Worm (Caenorhabditis elegans) whole organism, early embryonic: ENCODE data around the gene actl-1.

Experiments
- B0310.2 ChIP-seq: sonication (generic microtip); optimal IDR thresholded peaks from 2 replicates; lab custom pipeline; 2016; ENCODE audit warnings: mild to moderate bottlenecking, missing genetic modification characterization, missing compliant biosample characterization
- F13C5.2 ChIP-seq: sonication (generic microtip); optimal IDR thresholded peaks from 2 replicates; lab custom pipeline; 2017; ENCODE audit warnings: mild to moderate bottlenecking, missing genetic modification characterization, inconsistent platforms, missing compliant biosample characterization
- aly-1 ChIP-seq: sonication (generic microtip); optimal IDR thresholded peaks from 2 replicates; lab custom pipeline; 2016; ENCODE audit warnings: missing genetic modification characterization, missing compliant biosample characterization
- ama-1 ChIP-seq: fragments of 150-350 bp; optimal IDR thresholded peaks from 2 replicates; lab custom pipeline; 2014
- ceh-13 ChIP-seq: fragments of 200-800 bp; sonication (Bioruptor generic); optimal IDR thresholded peaks from 2 replicates; lab custom pipeline; 2018; ENCODE audit warnings: mild to moderate bottlenecking, missing genetic modification characterization, missing compliant biosample characterization
- ceh-36 ChIP-seq: sonication (generic microtip); optimal IDR thresholded peaks from 2 replicates; lab custom pipeline; 2016; ENCODE audit warnings: missing genetic modification characterization, inconsistent platforms, missing compliant biosample characterization
- ets-7 ChIP-seq: sonication (generic microtip); optimal IDR thresholded peaks from 2 replicates; lab custom pipeline; 2016; ENCODE audit warnings: missing genotype, missing genetic modification characterization, missing compliant biosample characterization
- flt-1 ChIP-seq: fragments of 200-800 bp; sonication (Bioruptor generic); IDR thresholded peaks from 2 replicates; pipeline ENCODE4 v1.3.6; 2022; ENCODE audit warnings: missing genetic modification characterization, missing compliant biosample characterization
- hmbx-1 ChIP-seq: sonication (generic microtip); optimal IDR thresholded peaks from 2 replicates; lab custom pipeline; 2016; ENCODE audit warnings: mild to moderate bottlenecking, missing genetic modification characterization, missing compliant biosample characterization
- hmg-4 ChIP-seq: fragments of 200-800 bp; sonication (Bioruptor generic); optimal IDR thresholded peaks from 2 replicates; lab custom pipeline; 2018; ENCODE audit warnings: mild to moderate bottlenecking, missing genetic modification characterization, missing compliant biosample characterization
- hnd-1 ChIP-seq: sonication (generic microtip); optimal IDR thresholded peaks from 2 replicates; lab custom pipeline; 2016; ENCODE audit warnings: missing genetic modification characterization, missing compliant biosample characterization
- pes-1 ChIP-seq: fragments of 200-800 bp; sonication (Bioruptor generic); IDR thresholded peaks from 2 replicates; pipeline ENCODE4 v1.3.6; 2022; ENCODE audit warnings: missing genetic modification reagents, missing genetic modification characterization, missing compliant biosample characterization
- scrt-1 ChIP-seq: fragments of 200-800 bp; sonication (Bioruptor generic); IDR thresholded peaks from 2 replicates; pipeline ENCODE4 v1.3.6; 2022; ENCODE audit warnings: missing genetic modification characterization, missing compliant biosample characterization
- sea-1 ChIP-seq: fragments of 200-800 bp; sonication (Bioruptor generic); conservative IDR thresholded peaks from 2 replicates; pipeline ENCODE4 v1.3.6; 2022; ENCODE audit warnings: missing genetic modification characterization, missing compliant biosample characterization
- tbx-11 ChIP-seq: fragments of 200-800 bp; sonication (Bioruptor generic); IDR thresholded peaks from 2 replicates; pipeline ENCODE4 v1.3.6; 2022; ENCODE audit warnings: missing genetic modification characterization, missing compliant biosample characterization
- tbx-37 ChIP-seq: fragments of 200-800 bp; sonication (Bioruptor generic); conservative IDR thresholded peaks from 2 replicates; pipeline ENCODE4 v1.3.6; 2022; ENCODE audit warnings: missing genetic modification reagents, missing genetic modification characterization, missing compliant biosample characterization
- tra-4 ChIP-seq: sonication (generic microtip); optimal IDR thresholded peaks from 2 replicates; lab custom pipeline; 2017; ENCODE audit warnings: missing genetic modification characterization, missing compliant biosample characterization

The actl-1 gene

ce11 chrX:6462479-6462878, 37.2 kb downstream of the actl-1 start:
- no peak for TF ChIP-seq hnd-1 (tag; lab: Kevin White, UChicago)
- no peak for TF ChIP-seq ceh-13 (GFP tag; lab: Kevin White, UChicago)
- TF ChIP-seq tbx-37 (GFP tag; lab: Robert Waterston, UW), result no peak
- no peak for TF ChIP-seq aly-1 (tag; lab: Kevin White, UChicago)
- TF ChIP-seq sea-1 (GFP tag; lab: Robert Waterston, UW), result no peak
- TF ChIP-seq flt-1, result no peak
- TF ChIP-seq tra-4 (tag; lab: Kevin White, UChicago), result no peak
- no peak for TF ChIP-seq pes-1 (GFP tag; lab: Robert Waterston, UW)
- TF ChIP-seq tbx-11 (GFP tag; lab: Robert Waterston, UW), result no peak
- TF ChIP-seq hmg-4, result no peak
- no peak for TF ChIP-seq B0310.2 (tag; lab: Kevin White, UChicago)
- no peak for TF ChIP-seq ama-1 (lab: Kevin White, UChicago)
- no peak for TF ChIP-seq scrt-1 (GFP tag; lab: Robert Waterston, UW)
- TF ChIP-seq ets-7 (tag; lab: Kevin White, UChicago), result no peak
- no peak for TF ChIP-seq F13C5.2
- TF ChIP-seq hmbx-1 (tag; lab: Kevin White, UChicago), result no peak
- no peak for TF ChIP-seq ceh-36 (tag; lab: Kevin White, UChicago)

ce11 chrX:6461729-6462128, 37.9 kb downstream of the actl-1 start, which contains the start of gene K04E7.1:
TSS of gene K04E7.1 (plus strand) at chrX:6462029.
- TF ChIP-seq flt-1 (no peak), ceh-13 (GFP tag; lab: Kevin White, UChicago) (no peak), tbx-37 (GFP tag; lab: Robert Waterston, UW) (no peak), scrt-1 (GFP tag; lab: Robert Waterston, UW) (no peak), ama-1 (lab: Kevin White, UChicago) (no peak), tbx-11 (GFP tag; lab: Robert Waterston, UW) (no peak), hnd-1 (tag; lab: Kevin White, UChicago) (no peak), F13C5.2 (no peak), ets-7 (tag; lab: Kevin White, UChicago) (no peak), sea-1 (GFP tag; lab: Robert Waterston, UW) (no peak), tra-4 (tag; lab: Kevin White, UChicago) (no peak), aly-1 (tag; lab: Kevin White, UChicago) (no peak), B0310.2 (tag; lab: Kevin White, UChicago) (no peak), hmbx-1 (tag; lab: Kevin White, UChicago) (no peak), pes-1 (GFP tag; lab: Robert Waterston, UW) (no peak), ceh-36 (tag; lab: Kevin White, UChicago) (no peak)

ce11 chrX:6460123-6460522, 39.5 kb downstream of the actl-1 start:
- TF ChIP-seq ceh-36 (tag; lab: Kevin White, UChicago) (no peak), aly-1 (tag; lab: Kevin White, UChicago) (no peak), ceh-13 (GFP tag; lab: Kevin White, UChicago) (no peak), pes-1 (GFP tag; lab: Robert Waterston, UW) (no peak), sea-1 (GFP tag; lab: Robert Waterston, UW) (no peak), ama-1 (lab: Kevin White, UChicago) (no peak), tbx-11 (GFP tag; lab: Robert Waterston, UW) (no peak), hmg-4 (no peak), flt-1 (no peak), ets-7 (tag; lab: Kevin White, UChicago) (no peak), hmbx-1 (tag; lab: Kevin White, UChicago) (no peak), tra-4 (tag; lab: Kevin White, UChicago) (no peak), hnd-1 (tag; lab: Kevin White, UChicago) (no peak), B0310.2 (tag; lab: Kevin White, UChicago) (no peak), scrt-1 (GFP tag; lab: Robert Waterston, UW) (no peak), F13C5.2 (no peak), tbx-37 (GFP tag; lab: Robert Waterston, UW) (no peak)

ce11 chrX:6458467-6458866, 41.2 kb downstream of the actl-1 start:
- TF ChIP-seq ceh-36 (tag; lab: Kevin White, UChicago), result no peak

ce11 chrX:6458001-6458400, 41.6 kb downstream of the actl-1 start:
- TF ChIP-seq aly-1 (tag; lab: Kevin White, UChicago) (no peak), scrt-1 (GFP tag; lab: Robert Waterston, UW) (no peak), ceh-36 (tag; lab: Kevin White, UChicago) (no peak), B0310.2 (tag; lab: Kevin White, UChicago) (no peak), ceh-13 (GFP tag; lab: Kevin White, UChicago) (no peak), pes-1 (GFP tag; lab: Robert Waterston, UW) (no peak), tra-4 (tag; lab: Kevin White, UChicago) (no peak), ama-1 (lab: Kevin White, UChicago) (no peak), F13C5.2 (no peak), hnd-1 (tag; lab: Kevin White, UChicago) (no peak), tbx-37 (GFP tag; lab: Robert Waterston, UW) (no peak), hmbx-1 (tag; lab: Kevin White, UChicago) (no peak)

ce11 chrX:6456567-6456966, 43.1 kb downstream of the actl-1 start, which contains the start of gene pept-1:
TSS of gene pept-1 (plus strand) at chrX:6456872.
- TF ChIP-seq ceh-13 (GFP tag; lab: Kevin White, UChicago), result no peak
- no peak for TF ChIP-seq ama-1 (lab: Kevin White, UChicago)
- no peak for TF ChIP-seq hmg-4
- TF ChIP-seq flt-1, result no peak
- no peak for TF ChIP-seq hnd-1 (tag; lab: Kevin White, UChicago)
- TF ChIP-seq sea-1 (GFP tag; lab: Robert Waterston, UW), result no peak
- no peak for TF ChIP-seq tra-4 (tag; lab: Kevin White, UChicago)
- no peak for TF ChIP-seq B0310.2 (tag; lab: Kevin White, UChicago)

ce11 chrX:6455157-6455556, 44.5 kb downstream of the actl-1 start, which contains the start of gene nas-33:
TSS of gene nas-33 (minus strand) at chrX:6455257.
- TF ChIP-seq scrt-1 (GFP tag; lab: Robert Waterston, UW) (no peak), B0310.2 (tag; lab: Kevin White, UChicago) (no peak), ceh-36 (tag; lab: Kevin White, UChicago) (no peak), ceh-13 (GFP tag; lab: Kevin White, UChicago) (no peak), hnd-1 (tag; lab: Kevin White, UChicago) (no peak), hmg-4 (no peak), aly-1 (tag; lab: Kevin White, UChicago) (no peak), F13C5.2 (no peak), ets-7 (tag; lab: Kevin White, UChicago) (no peak), flt-1 (no peak), sea-1 (GFP tag; lab: Robert Waterston, UW) (no peak), tbx-11 (GFP tag; lab: Robert Waterston, UW) (no peak), hmbx-1 (tag; lab: Kevin White, UChicago) (no peak)
